Fruit fly (Drosophila melanogaster) ovary, adult (tissue): ENCODE measurements around the gene CG14811.
A peak's percentile ranks its signal among the peaks of the same experiment; 100 is the strongest.

Experiments
- CG17801 ChIP-seq: fragments of 200-800 bp; optimal IDR thresholded peaks from 2 replicates; lab custom pipeline; 2019; ENCODE audit warnings: missing biosample characterization, mild to moderate bottlenecking, missing genetic modification characterization, moderate library complexity; ENCODE audit not compliant: partially characterized antibody

The CG14811 gene

dm6 chrX:1822281-1822680 is at the start of gene CG14811:
CG14811 (minus strand) TSS chrX:1822381.
- no peak for TF ChIP-seq CG17801 (GFP tag; lab: Kevin White, UChicago)

DNA sequence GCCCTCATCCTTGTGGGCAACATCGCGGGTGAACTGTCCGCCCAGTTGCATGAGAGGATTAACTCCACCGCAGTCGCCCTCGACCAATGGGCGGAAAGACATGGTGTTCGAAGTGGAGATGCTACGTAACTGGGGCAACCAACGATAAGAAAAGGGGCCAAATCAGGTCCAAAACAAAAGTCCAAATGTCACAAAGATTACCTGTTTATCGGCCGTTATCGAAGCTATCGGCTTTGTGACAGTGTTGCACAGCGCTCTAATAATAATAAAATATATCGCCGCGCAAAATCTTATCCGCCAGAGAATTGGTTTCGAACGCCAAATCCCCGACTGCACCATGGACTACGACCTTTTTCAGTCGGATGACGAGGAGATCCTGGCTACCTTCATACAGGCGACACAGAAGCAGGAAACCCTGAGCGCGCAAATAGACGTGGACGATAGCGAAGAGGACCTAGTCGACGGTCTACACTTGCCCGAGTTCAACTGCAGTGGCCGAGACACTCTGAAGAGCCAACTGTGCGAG is 46.5 kb upstream of the CG14811 start, which contains the start of the genes CG14803 and Pex5:
TSS of gene CG14803 (plus strand) at position 285 of the 526 bp plus-strand sequence.
TSS of gene Pex5 (minus strand) at position 476 of the 526 bp plus-strand sequence.
- TF ChIP-seq CG17801 (GFP tag; lab: Kevin White, UChicago), result peak; percentile 26

DNA sequence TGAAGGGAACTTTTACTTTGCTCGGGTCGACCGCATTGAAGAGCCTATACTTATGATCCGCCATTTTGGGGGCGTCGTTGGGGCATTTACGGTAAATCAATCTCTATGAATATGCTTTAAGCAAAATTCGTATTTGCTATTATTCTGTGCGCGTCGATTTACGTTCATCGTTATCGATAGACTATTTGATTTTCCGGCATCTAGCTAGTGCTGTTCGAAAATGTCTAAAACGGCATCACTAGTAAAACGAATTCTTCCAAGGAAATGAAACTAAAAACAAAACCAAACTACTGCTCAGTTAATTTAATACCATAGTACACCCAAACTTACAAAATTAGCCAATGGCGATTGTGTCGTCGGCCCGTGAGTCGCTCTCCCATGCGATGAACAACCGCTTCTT is 43.5 kb upstream of the CG14811 start, which contains the start of the genes Gcna and MED18:
TSS of gene Gcna (minus strand) at position 163 of the 400 bp plus-strand sequence.
TSS of gene MED18 (plus strand) at position 237 of the 400 bp plus-strand sequence.
- no peak for TF ChIP-seq CG17801 (GFP tag; lab: Kevin White, UChicago)

dm6 chrX:1861620-1862184 is 39.5 kb upstream of the CG14811 start, which contains the start of gene deltaCOP:
deltaCOP (minus strand) TSS chrX:1861790.
- peak; percentile 82 for TF ChIP-seq CG17801 (GFP tag; lab: Kevin White, UChicago)

DNA sequence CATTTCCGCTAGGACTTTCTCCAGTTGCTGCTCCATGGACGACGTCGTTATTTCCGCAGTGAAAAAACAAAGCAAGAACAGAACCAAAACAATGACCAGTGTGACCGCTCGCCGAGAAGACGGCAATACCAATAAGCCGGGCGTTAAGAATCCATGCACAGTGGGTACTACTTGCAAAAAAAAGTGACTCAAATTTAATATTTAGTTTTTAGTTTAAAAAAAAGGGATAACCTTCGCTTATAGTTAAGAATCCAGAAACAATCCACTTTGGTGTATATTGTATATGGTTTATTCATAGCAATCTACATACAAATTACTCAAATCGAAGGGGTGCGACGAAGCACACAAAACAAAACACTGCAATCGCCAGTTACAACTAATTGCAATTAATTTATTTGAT is 36.7 kb upstream of the CG14811 start, which contains the start of gene Lamtor5:
TSS of gene Lamtor5 (minus strand) at position 105 of the 400 bp plus-strand sequence.
- TF ChIP-seq CG17801 (GFP tag; lab: Kevin White, UChicago), result peak; percentile 62

- no peak for TF ChIP-seq CG17801 (GFP tag; lab: Kevin White, UChicago)
These were observed 34.4 kb upstream of the CG14811 start for dm6 chrX:1856605-1857004.

DNA sequence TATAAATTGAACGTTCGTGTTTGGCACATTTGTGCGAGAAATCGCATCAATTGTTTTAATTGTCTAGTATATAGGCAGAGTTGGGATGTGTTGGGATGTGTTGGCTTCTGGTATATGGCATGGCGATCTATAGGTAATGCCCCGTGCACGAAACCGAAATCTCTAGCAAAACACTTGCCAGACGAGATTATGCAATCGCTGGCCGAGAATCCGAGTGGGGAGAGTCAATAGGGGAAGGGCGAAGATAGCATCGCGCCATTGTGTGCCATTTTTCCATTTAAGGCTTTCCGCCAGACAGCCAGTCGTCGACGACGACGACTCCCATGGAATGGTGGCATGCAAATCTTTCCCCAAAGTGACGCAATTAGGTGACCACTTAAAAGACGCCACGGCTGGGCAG is 32.7 kb upstream of the CG14811 start:
- TF ChIP-seq CG17801 (GFP tag; lab: Kevin White, UChicago), result no peak

DNA sequence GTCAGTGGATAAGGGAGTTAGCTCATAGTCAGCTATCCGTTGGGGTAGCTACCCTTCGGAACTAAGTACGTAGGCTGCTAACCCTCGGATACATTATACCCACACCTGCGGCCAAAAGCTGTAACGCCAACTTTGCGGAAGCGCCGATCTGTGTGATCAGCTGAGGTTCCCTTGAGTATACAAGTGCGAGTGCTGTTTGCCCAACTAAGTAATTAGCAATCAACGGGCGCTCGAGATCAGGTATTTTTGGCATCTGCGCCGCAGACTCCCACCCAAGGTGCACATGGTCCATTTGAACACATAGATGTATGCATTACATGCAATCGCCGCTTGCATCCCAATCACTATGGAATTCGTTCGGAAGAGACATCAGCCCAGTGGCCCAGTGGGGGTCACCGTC is 31.9 kb upstream of the CG14811 start:
- TF ChIP-seq CG17801 (GFP tag; lab: Kevin White, UChicago), result no peak

DNA sequence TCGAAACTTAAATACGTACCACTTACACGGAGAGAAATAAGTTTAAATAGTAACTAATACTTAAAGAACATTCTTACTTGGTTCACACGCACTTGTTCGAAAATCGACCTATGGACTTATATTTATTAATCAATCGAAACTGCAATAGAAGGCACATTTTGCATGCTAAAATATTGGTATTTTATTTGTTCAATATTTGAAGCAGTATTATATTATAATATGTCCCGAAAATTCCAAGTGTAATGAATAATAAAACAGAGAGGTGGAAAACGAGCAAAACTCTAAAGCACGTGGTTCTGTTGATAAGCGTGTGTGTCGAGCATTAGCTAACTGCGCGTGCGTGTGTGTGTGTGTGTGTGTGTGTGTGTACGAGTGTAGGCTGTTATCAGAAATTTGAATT is 27.7 kb upstream of the CG14811 start:
- TF ChIP-seq CG17801 (GFP tag; lab: Kevin White, UChicago), result peak; percentile 88

- TF ChIP-seq CG17801 (GFP tag; lab: Kevin White, UChicago), result no peak
These were observed 26.5 kb upstream of the CG14811 start for dm6 chrX:1848624-1849198.

DNA sequence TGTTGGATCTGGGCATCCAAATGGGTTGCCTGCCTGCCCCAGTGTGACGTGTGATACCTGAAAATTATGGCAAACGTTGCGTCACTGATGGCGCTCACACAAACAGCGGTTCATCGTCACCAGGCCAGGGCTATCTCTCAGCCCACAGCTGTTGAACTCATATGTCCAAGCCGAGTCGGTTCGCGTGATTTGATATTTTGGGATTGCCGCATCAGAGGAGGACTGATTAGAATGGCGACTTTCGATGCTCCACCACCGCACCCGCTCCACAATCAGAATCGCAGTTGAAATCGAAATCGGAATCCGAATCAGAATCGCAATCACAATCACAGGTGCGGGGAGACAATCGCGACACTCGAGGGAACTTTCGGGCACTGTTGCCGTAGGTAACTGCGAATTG is 25.6 kb upstream of the CG14811 start:
- no peak for TF ChIP-seq CG17801 (GFP tag; lab: Kevin White, UChicago)

dm6 chrX:1846386-1846785 is 24.2 kb upstream of the CG14811 start:
- TF ChIP-seq CG17801 (GFP tag; lab: Kevin White, UChicago), result no peak

DNA sequence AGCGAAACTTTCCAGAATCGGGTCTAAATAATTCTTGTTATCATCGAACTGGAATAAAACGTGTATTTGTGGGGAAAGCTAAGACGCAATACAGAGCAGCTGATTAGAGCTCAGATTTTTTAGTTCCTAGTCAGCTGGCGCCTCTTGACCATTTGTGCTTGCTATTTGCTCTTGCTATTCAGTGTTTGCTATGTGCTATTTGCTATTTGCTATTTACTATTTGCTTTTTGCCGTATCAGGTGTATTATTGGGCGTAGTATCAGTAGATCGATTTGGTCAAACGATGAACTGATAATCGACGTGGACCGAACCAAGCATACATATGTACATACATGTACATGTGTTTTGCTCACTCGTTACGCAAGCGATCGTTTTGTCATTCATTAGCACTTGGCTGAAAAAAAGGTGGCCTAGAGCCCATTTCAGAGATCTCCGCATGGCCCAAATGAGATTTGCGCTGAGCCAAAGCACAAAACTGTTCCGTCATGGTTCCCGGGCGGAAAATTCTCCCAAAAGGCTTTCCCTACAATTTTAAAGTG is 23.3 kb upstream of the CG14811 start:
- TF ChIP-seq CG17801 (GFP tag; lab: Kevin White, UChicago), result no peak

DNA sequence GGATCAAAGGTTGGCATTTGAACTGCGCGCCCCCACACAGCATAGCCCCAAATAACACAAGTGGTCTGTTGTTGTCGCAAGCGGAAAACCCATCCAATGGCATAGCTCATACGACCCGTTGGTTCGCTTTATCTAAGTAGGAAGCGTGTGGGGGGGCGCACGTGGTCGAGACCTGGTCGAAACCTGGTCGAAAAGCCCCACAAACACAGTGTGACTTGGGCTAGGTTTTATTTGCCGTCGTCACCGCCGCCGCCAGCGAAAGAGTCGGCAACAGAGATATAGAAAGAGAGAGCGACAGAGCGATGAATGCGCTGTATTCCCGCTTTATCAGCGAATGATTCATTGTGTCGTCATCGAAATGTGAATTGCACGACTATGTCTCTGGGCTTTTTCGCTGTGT is 20.7 kb upstream of the CG14811 start:
- peak; percentile 43 for TF ChIP-seq CG17801 (GFP tag; lab: Kevin White, UChicago)

- TF ChIP-seq CG17801 (GFP tag; lab: Kevin White, UChicago), result no peak
These were observed 18.3 kb upstream of the CG14811 start for dm6 chrX:1840520-1840919.
